Worm (Caenorhabditis elegans) whole organism, dauer: ENCODE results near the gene srd-44.
A peak's percentile ranks its signal among the peaks of the same experiment; 100 is the strongest.

Source experiments
- unc-62 ChIP-seq: sonication (generic microtip); optimal IDR thresholded peaks from 2 replicates; lab custom pipeline; 2017; ENCODE audit warnings: missing biosample characterization, missing genetic modification reagents, missing genetic modification characterization

srd-44 gene

DNA sequence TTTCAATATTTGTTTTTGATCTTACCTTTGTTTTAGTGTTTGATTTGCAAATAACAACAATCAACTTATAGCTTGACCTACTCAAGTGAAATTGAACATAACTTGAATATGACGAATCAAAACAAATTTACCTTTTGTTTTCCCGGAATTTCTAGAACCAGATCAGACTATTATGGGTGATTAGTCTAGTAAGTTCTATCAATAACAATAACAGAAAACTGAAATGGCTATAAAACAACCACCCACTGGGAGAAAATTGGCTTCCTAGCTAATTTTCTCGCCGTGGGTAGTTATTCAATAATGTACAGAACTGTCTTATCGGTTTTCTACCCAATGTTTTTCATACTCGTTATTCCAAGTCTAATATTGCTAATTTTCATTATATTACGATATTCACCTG lies 9.6 kb upstream of the srd-44 start, which contains the start of gene srd-45:
TSS of gene srd-45 (plus strand) at position 301 of the 400 bp plus-strand sequence.
- TF ChIP-seq unc-62 = no peak

ce11 chrX:12331795-12332194 lies 6.4 kb upstream of the srd-44 start, which contains the start of gene srd-46:
Gene srd-46 (plus strand): TSS chrX:12332095.
- TF ChIP-seq unc-62 = no peak

ce11 chrX:12333479-12333878 lies 4.8 kb upstream of the srd-44 start, which contains the start of gene srd-47:
Gene srd-47 (plus strand): TSS chrX:12333642.
- TF ChIP-seq unc-62 = no peak

ce11 chrX:12335808-12336207 lies 2.4 kb upstream of the srd-44 start, which contains the start of gene srd-48:
Gene srd-48 (plus strand): TSS chrX:12336108.
- TF ChIP-seq unc-62 = no peak

DNA sequence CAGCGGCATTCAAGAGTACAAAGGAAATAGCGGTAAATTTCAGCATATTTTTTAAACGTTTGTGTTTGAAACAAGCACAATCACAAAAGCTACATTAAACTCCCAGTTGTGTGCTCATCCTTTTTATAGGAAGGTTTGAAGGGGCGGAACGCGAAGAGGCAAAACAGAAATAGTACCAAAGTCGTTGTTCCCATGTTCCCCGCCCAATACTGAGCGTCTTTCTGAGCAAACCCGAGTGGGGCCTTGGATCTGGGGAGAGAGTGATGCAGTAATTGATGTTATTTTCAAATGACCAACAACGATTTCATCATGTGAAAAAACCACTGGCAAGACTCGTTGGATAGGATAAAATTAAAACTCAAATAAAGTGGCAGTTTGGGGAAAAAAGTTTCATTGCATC lies 3.1 kb downstream of the srd-44 start, which contains the start of gene zig-2:
TSS of gene zig-2 (minus strand) at position 101 of the 400 bp plus-strand sequence.
- no peak for TF ChIP-seq unc-62

- no peak for TF ChIP-seq unc-62
These were observed 5.0 kb downstream of the srd-44 start, which contains the start of the genes nspc-9 and nspc-10 for ce11 chrX:12343279-12343678. Gene nspc-9 (minus strand): TSS chrX:12343379. Gene nspc-10 (plus strand): TSS chrX:12343609.

DNA sequence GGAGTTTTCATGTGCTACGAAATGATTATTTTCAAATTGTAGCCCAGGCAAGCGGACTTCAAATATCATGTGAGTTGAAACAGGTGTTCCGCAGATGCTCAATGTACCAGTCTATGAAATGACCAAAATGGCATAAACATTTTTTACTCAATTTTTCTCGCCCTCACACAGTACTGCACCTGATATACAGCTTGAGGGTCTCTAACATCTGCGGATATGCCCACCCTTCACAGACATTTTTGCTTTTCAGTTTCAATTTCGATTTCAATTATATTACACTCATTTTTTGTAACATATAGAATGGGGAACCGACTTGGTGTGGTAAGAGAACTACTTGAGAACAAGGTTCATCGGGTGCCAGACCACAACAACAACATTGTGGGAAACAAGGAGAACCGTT lies 8.5 kb downstream of the srd-44 start, which contains the start of gene F42F12.11:
TSS of gene F42F12.11 (plus strand) at position 301 of the 400 bp plus-strand sequence.
- TF ChIP-seq unc-62 = no peak

DNA sequence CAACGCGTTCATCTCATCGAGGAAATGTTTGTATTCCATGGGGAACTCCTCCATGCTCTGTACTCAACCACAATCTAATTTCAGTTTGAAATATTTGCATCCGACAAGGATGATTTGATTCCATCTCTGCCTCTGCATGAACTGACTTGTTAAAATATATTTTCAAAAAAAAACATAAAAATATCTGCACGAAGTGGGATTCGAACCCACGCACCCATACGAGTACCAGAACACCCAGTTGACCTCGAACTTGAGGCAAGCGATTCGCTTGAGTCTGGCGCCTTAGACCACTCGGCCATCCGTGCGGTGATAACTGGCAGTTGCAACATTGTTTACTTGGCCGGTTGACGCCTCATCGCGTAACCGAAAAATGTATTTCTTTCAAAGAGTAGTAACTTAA lies 9.6 kb downstream of the srd-44 start:
- no peak for TF ChIP-seq unc-62

DNA sequence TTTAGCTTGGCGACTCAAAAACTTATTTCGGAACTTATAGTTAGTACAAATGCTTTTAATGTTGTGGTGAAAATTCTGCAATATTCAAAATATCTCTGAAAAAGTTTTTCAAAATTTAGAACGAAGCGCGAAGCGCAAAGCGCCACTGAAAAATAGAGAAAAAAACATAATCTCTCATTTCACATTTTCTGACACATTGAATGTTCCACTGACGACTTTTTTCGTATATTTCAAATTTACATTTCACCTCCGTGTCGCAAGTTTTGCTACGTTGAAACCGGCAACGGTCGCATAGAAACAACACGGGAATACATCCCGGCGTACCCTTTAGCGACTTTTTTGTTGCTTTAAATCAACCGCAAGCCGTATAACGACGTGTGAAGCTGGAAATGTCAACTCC lies 10.1 kb downstream of the srd-44 start, which contains the start of gene F42F12.14:
TSS of gene F42F12.14 (plus strand) at position 301 of the 400 bp plus-strand sequence.
- no peak for TF ChIP-seq unc-62

DNA sequence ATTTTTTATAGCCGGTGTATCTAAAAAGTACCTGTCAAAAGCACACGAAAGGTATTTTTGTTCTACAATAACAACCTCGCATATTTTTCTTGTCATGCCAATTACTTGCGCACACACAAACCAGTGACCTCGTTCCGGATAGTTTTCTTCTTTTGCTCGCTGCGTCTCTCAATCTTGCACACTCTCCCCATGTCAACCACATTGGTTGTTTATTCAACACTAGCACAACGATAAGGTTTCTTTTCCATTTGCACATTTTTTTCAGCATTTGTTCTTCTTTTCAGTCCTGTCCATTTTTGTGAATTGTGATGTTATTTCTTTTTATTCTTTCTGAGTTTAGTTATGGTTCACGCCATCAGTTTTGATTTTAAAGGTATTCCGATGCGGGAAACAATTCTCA lies 12.0 kb downstream of the srd-44 start, which contains the start of gene F42F12.3:
TSS of gene F42F12.3 (plus strand) at position 372 of the 400 bp plus-strand sequence.
- no peak for TF ChIP-seq unc-62

ce11 chrX:12352872-12353271 lies 14.6 kb downstream of the srd-44 start, which contains the start of gene F42F12.4:
Gene F42F12.4 (minus strand): TSS chrX:12352947.
- no peak for TF ChIP-seq unc-62

DNA sequence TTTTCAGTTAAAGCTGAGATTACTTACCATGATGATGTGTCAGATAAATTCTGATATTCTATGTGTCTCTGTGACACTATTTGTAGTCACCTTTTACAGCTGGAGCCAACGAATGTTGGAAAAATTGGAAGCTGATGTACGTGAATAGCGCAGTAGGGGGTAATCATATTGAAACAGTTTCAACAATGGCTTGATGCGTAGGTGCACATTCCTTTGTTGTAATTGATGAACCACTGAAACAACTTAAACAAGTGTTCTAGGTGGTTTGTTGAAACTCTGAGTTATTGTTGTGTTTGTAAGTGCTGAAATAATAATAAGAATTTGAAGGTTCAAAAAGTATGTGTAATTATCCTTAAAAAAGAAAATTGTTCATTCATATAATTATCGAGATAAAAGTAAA lies 18.3 kb downstream of the srd-44 start, which contains the start of gene nspc-12:
TSS of gene nspc-12 (minus strand) at position 101 of the 400 bp plus-strand sequence.
- no peak for TF ChIP-seq unc-62

ce11 chrX:12357127-12357526 lies 18.9 kb downstream of the srd-44 start, which contains the start of gene nspc-13:
Gene nspc-13 (plus strand): TSS chrX:12357427.
- TF ChIP-seq unc-62 = no peak

DNA sequence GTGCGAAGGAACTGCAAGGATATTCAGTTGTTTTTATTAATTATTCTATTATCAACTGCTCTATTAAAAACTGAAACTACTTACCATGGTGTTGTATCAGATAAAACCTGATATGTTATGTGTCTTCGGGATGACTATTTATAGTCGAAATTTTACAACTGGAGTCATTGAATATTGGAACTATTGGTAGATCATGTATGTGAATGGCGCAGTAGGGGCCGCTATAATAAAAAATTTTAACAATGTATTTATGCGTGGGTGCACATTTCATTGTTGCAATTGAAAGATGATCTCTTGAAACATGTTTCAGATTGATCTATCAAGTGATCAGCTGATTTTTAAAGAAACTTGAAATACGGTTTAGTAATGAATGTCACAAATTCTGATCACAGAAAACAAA lies 20.7 kb downstream of the srd-44 start, which contains the start of gene nspc-14:
TSS of gene nspc-14 (minus strand) at position 101 of the 400 bp plus-strand sequence.
- TF ChIP-seq unc-62 = no peak

ce11 chrX:12360444-12360843 lies 22.2 kb downstream of the srd-44 start, which contains the start of the genes nspc-15 and F19H6.6:
Gene nspc-15 (plus strand): TSS chrX:12360744.
Gene F19H6.6 (plus strand): TSS chrX:12360827.
- no peak for TF ChIP-seq unc-62

DNA sequence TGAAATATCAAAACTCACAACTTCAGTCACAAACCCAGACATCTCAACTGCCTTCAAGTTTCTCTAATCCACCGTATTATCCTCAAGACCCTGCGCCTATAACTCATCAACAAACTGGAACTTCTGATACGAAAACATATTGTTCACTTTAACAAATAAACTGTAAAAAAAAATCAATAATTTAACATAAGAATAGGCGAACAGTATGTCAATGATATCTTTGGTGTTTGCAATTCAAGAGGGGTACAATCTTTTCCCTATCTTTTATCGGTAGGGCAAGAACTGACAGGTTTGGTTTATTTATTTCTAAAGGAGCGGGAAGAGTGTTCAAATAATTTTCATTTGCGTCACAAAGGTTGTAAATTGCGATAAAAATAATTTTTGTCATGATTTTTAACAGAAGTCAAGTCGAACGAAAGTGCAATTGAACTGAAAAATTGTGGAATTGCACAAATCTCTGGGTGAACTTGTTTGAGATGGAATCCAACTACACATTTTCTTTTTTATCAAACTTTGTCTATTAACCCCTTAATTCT lies 24.8 kb downstream of the srd-44 start:
- TF ChIP-seq unc-62 = peak; percentile 33

DNA sequence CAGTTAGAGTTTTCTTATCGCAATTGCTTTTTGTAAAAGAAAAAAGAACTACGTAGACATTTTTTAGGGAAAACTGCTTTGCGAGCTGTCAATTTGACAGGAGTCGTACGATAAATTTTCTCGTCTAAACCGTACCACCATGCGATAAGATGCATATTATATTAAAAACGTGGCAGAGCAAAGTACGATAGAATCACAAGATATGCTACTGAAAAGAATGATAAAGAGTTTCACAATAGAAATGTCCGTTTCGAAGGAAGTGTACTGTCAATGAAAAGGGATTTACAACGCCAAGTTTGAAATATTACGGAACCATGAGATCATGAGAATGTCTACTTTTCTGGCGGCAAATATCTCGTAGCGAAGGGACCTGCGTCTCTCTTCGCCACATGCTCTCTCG lies 26.6 kb downstream of the srd-44 start, which contains the start of gene F19H6.5:
TSS of gene F19H6.5 (minus strand) at position 101 of the 400 bp plus-strand sequence.
- no peak for TF ChIP-seq unc-62

- no peak for TF ChIP-seq unc-62
These were observed 27.1 kb downstream of the srd-44 start, which contains the start of gene F19H6.4 for ce11 chrX:12365388-12365787. Gene F19H6.4 (plus strand): TSS chrX:12365688.
